Worm (Caenorhabditis elegans): ENCODE results near the gene M04C3.2.

M04C3.2 gene

DNA sequence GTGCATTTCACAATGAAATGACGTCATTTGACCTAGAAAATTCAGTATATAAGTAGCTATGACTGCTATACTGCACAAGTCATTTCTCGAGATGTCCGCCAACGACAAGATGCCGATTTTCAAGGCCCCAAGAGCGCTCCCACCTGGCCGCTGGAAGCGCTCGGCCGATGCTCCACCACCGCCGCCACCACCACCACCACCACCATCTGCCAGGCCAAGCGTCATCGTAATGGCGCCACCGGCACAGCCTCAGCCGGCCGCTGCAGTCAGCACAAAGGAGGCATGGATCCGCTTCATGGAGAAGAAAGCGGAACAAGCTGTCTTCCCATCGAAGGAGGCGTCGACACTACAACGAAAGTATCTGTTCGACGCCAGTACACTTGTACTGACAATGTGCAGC lies 36.6 kb upstream of the M04C3.2 start, which contains the start of gene Y43F8B.28:
TSS of gene Y43F8B.28 (plus strand) at position 59 of the 400 bp plus-strand sequence.
- no peak for TF ChIP-seq F13C5.2 (tag; optimal IDR thresholded peaks at IDR 0.05)

DNA sequence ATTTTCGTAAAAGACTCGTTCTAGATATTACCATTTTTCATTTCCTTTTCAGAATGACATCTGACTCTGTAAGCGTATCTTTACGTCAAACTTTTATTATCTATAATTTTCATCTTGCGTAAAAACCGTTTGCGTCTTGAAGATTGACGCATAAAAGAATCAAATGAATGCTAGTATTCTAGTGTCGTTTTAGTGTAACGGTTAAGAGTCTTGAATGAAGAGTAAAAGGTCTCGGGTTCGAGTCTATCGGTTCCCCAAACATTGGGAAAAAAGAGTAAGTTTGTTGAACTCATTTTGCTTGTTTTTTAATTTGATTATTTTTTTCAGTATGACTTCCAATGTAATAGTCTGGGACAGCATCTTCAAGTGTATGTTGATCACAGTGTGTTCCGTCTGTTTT lies 35.8 kb upstream of the M04C3.2 start, which contains the start of gene Y43F8B.17:
TSS of gene Y43F8B.17 (plus strand) at position 215 of the 400 bp plus-strand sequence.
- no peak for TF ChIP-seq hmg-4 (GFP tag; optimal IDR thresholded peaks at IDR 0.05)
- TF ChIP-seq sea-1 (GFP tag; conservative IDR thresholded peaks at IDR 0.05): no peak
- no peak for TF ChIP-seq hnd-1 (tag; optimal IDR thresholded peaks at IDR 0.05)

DNA sequence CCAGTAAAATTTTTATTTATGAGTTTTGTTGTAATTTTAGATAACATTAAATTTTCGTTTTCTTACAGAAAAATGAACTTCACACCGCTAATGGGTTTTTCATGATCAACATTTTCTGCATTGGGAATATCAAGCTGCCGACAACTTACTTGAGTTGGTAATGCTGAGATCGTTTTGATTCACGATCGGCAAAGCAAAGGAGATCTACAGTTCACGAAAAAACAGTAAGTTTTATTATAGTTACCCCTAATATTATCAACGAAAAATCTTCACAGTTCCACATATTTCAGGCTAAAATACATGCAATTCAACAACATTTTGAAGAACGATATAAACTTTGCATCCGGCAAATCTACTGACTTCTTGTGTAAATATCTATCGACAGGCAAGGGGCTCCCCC lies 33.8 kb upstream of the M04C3.2 start, which contains the start of gene Y43F8B.22:
TSS of gene Y43F8B.22 (plus strand) at position 301 of the 400 bp plus-strand sequence.
- TF ChIP-seq hmg-4 (GFP tag; optimal IDR thresholded peaks at IDR 0.05) (no peak), ama-1 (optimal IDR thresholded peaks at IDR 0.05) (no peak), B0310.2 (tag; optimal IDR thresholded peaks at IDR 0.05) (no peak), hnd-1 (tag; optimal IDR thresholded peaks at IDR 0.05) (no peak), aly-1 (tag; optimal IDR thresholded peaks at IDR 0.05) (no peak), tbx-11 (GFP tag; IDR thresholded peaks at IDR 0.05) (no peak), tra-4 (tag; optimal IDR thresholded peaks at IDR 0.05) (no peak), scrt-1 (GFP tag; IDR thresholded peaks at IDR 0.05) (no peak), sea-1 (GFP tag; conservative IDR thresholded peaks at IDR 0.05) (no peak), tbx-37 (GFP tag; conservative IDR thresholded peaks at IDR 0.05) (no peak), flt-1 (GFP tag; IDR thresholded peaks at IDR 0.05) (no peak), ceh-36 (tag; optimal IDR thresholded peaks at IDR 0.05) (no peak), hmbx-1 (tag; optimal IDR thresholded peaks at IDR 0.05) (no peak), F13C5.2 (tag; optimal IDR thresholded peaks at IDR 0.05) (no peak), ceh-13 (GFP tag; optimal IDR thresholded peaks at IDR 0.05) (no peak), ets-7 (tag; optimal IDR thresholded peaks at IDR 0.05) (no peak), pes-1 (GFP tag; IDR thresholded peaks at IDR 0.05) (no peak)

DNA sequence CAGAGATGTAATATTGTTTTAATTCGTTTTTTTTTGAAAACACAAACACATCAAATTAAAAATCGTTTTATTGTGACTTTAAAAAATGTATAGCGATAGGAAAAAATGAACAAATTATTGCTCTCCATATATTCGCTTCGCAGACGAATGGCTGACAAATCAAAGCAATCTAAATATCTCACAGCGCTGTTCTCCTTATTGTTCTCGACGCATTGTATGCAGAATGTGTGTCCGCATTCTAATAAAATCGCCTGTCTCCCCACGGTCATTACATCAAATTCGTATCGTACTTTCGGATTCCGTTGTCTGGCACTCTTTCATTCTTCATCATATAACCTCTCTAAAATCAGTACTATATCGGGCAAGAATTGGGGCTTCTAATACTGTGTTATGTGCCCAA lies 29.1 kb upstream of the M04C3.2 start, which contains the start of gene Y43F8B.9:
TSS of gene Y43F8B.9 (plus strand) at position 301 of the 400 bp plus-strand sequence.
- TF ChIP-seq flt-1 (GFP tag; IDR thresholded peaks at IDR 0.05) (no peak), hnd-1 (tag; optimal IDR thresholded peaks at IDR 0.05) (no peak), ets-7 (tag; optimal IDR thresholded peaks at IDR 0.05) (no peak), ama-1 (optimal IDR thresholded peaks at IDR 0.05) (no peak)

DNA sequence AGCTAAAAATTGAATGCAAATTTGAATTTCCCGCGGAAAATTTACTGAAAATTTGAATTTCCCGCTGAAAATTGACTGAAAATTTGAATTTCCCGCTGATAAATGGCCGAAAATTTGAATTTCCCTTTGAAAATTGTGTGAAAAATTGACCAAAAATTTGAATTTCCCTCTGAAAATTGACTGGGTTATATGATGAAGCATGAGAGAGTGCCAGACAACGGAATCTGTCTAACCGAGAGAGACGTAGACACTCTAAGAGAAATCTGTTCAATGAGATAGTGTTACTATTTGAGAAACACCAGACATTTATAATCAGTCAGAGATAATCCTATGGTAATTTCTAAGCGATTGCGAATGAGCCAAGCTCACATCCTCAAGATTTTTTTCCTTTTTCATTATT lies 28.6 kb upstream of the M04C3.2 start:
- TF ChIP-seq tbx-37 (GFP tag; conservative IDR thresholded peaks at IDR 0.05) (no peak), scrt-1 (GFP tag; IDR thresholded peaks at IDR 0.05) (no peak), tra-4 (tag; optimal IDR thresholded peaks at IDR 0.05) (no peak), flt-1 (GFP tag; IDR thresholded peaks at IDR 0.05) (no peak), F13C5.2 (tag; optimal IDR thresholded peaks at IDR 0.05) (no peak), pes-1 (GFP tag; IDR thresholded peaks at IDR 0.05) (no peak), sea-1 (GFP tag; conservative IDR thresholded peaks at IDR 0.05) (no peak), ceh-36 (tag; optimal IDR thresholded peaks at IDR 0.05) (no peak), aly-1 (tag; optimal IDR thresholded peaks at IDR 0.05) (no peak), ama-1 (optimal IDR thresholded peaks at IDR 0.05) (no peak), tbx-11 (GFP tag; IDR thresholded peaks at IDR 0.05) (no peak), hnd-1 (tag; optimal IDR thresholded peaks at IDR 0.05) (no peak), hmg-4 (GFP tag; optimal IDR thresholded peaks at IDR 0.05) (no peak), ets-7 (tag; optimal IDR thresholded peaks at IDR 0.05) (no peak), B0310.2 (tag; optimal IDR thresholded peaks at IDR 0.05) (no peak), hmbx-1 (tag; optimal IDR thresholded peaks at IDR 0.05) (no peak), ceh-13 (GFP tag; optimal IDR thresholded peaks at IDR 0.05) (no peak)

DNA sequence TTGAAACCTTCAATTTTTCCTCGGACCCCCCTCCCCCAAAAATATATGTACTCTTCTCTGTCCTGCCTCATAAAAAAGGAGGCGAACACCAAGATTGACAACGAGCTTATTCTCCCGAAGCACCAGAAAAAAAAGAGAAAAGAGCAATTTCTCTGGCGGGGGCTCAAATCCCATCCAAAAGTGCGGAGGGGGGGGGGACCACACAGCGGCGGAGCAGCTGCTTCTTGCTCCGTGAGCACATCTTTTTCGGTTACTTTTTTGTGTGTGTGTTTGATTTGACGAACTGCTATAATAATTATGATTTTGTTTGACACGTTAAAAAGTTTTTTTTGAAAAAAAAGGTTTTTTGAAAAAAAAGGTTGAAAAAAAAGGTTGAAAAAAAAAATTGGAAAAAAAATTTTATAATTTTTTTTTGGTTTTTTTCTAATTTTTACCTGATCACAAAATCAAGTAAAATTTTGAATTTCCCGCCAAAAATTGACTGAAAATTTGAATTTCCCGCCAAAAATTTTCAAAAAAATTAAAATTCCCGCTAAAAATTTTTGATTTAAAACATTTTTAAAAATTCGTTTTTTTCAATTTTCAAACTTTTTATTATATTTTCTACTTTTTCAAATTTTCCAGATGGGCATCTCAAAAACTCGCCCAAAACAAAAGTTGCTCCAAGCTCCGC lies 25.3 kb upstream of the M04C3.2 start, which contains the start of gene Y43F8B.10:
TSS of gene Y43F8B.10 (plus strand) at position 623 of the 673 bp plus-strand sequence.
- no peak for TF ChIP-seq pes-1 (GFP tag; IDR thresholded peaks at IDR 0.05)
- no peak for TF ChIP-seq ets-7 (tag; optimal IDR thresholded peaks at IDR 0.05)
- TF ChIP-seq tbx-37 (GFP tag; conservative IDR thresholded peaks at IDR 0.05): no peak
- no peak for TF ChIP-seq ceh-36 (tag; optimal IDR thresholded peaks at IDR 0.05)
- no peak for TF ChIP-seq hmg-4 (GFP tag; optimal IDR thresholded peaks at IDR 0.05)
- no peak for TF ChIP-seq sea-1 (GFP tag; conservative IDR thresholded peaks at IDR 0.05)
- no peak for TF ChIP-seq ceh-13 (GFP tag; optimal IDR thresholded peaks at IDR 0.05)
- TF ChIP-seq ama-1 (optimal IDR thresholded peaks at IDR 0.05): no peak
- TF ChIP-seq F13C5.2 (tag; optimal IDR thresholded peaks at IDR 0.05): no peak
- TF ChIP-seq B0310.2 (tag; optimal IDR thresholded peaks at IDR 0.05): no peak
- TF ChIP-seq tbx-11 (GFP tag; IDR thresholded peaks at IDR 0.05): no peak
- TF ChIP-seq hnd-1 (tag; optimal IDR thresholded peaks at IDR 0.05): no peak
- TF ChIP-seq aly-1 (tag; optimal IDR thresholded peaks at IDR 0.05): no peak
- no peak for TF ChIP-seq tra-4 (tag; optimal IDR thresholded peaks at IDR 0.05)
- TF ChIP-seq scrt-1 (GFP tag; IDR thresholded peaks at IDR 0.05): no peak
- TF ChIP-seq flt-1 (GFP tag; IDR thresholded peaks at IDR 0.05): no peak
- TF ChIP-seq hmbx-1 (tag; optimal IDR thresholded peaks at IDR 0.05): no peak

DNA sequence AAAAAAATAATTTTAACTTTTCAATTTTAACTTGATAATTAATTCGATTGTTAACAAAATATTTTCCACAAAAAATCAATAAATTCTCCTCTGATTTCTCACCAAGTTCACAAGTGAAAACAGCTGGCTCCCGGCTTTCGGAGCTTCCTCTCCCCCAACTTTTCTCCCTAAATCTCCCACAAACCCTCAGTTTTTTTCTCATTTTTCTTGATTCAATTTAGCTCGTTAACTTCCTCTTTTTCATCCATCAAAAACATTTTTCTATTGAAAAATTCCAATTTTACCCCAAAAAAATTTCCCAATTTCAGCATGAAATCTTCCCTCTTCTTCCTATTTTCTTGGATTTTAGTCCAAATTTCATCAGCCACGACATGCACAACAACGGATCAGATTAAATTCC lies 21.7 kb upstream of the M04C3.2 start, which contains the start of gene Y43F8B.11:
TSS of gene Y43F8B.11 (plus strand) at position 301 of the 400 bp plus-strand sequence.
- no peak for TF ChIP-seq tbx-11 (GFP tag; IDR thresholded peaks at IDR 0.05)
- TF ChIP-seq ets-7 (tag; optimal IDR thresholded peaks at IDR 0.05): no peak
- TF ChIP-seq pes-1 (GFP tag; IDR thresholded peaks at IDR 0.05): no peak
- TF ChIP-seq F13C5.2 (tag; optimal IDR thresholded peaks at IDR 0.05): no peak
- no peak for TF ChIP-seq hmg-4 (GFP tag; optimal IDR thresholded peaks at IDR 0.05)
- no peak for TF ChIP-seq hmbx-1 (tag; optimal IDR thresholded peaks at IDR 0.05)
- TF ChIP-seq flt-1 (GFP tag; IDR thresholded peaks at IDR 0.05): no peak
- no peak for TF ChIP-seq tra-4 (tag; optimal IDR thresholded peaks at IDR 0.05)
- TF ChIP-seq ceh-13 (GFP tag; optimal IDR thresholded peaks at IDR 0.05): no peak
- no peak for TF ChIP-seq ama-1 (optimal IDR thresholded peaks at IDR 0.05)
- no peak for TF ChIP-seq B0310.2 (tag; optimal IDR thresholded peaks at IDR 0.05)
- TF ChIP-seq hnd-1 (tag; optimal IDR thresholded peaks at IDR 0.05): no peak
- no peak for TF ChIP-seq aly-1 (tag; optimal IDR thresholded peaks at IDR 0.05)
- TF ChIP-seq scrt-1 (GFP tag; IDR thresholded peaks at IDR 0.05): no peak
- TF ChIP-seq sea-1 (GFP tag; conservative IDR thresholded peaks at IDR 0.05): no peak
- TF ChIP-seq ceh-36 (tag; optimal IDR thresholded peaks at IDR 0.05): no peak

Measured in whole organism, early embryonic.